Fruit fly (Drosophila melanogaster) whole organism, embryonic: ENCODE data around the gene CG18808.

Experiments used
- Taf1 ChIP-seq: fragments of 200-800 bp; sonication (Bioruptor generic); IDR thresholded peaks from 2 replicates; pipeline ENCODE4 v1.3.6; 2022; ENCODE audit warnings: missing biosample characterization, missing genetic modification characterization
- jumu ChIP-seq: fragments of 200-800 bp; sonication (Bioruptor generic); optimal IDR thresholded peaks from 3 replicates; lab custom pipeline; 2016; ENCODE audit warnings: missing biosample characterization, missing genetic modification characterization
- twi ChIP-seq: fragments of 200-800 bp; optimal IDR thresholded peaks from 2 replicates; lab custom pipeline; 2019; ENCODE audit warnings: missing biosample characterization, mild to moderate bottlenecking, missing genetic modification characterization, moderate library complexity

DNA sequence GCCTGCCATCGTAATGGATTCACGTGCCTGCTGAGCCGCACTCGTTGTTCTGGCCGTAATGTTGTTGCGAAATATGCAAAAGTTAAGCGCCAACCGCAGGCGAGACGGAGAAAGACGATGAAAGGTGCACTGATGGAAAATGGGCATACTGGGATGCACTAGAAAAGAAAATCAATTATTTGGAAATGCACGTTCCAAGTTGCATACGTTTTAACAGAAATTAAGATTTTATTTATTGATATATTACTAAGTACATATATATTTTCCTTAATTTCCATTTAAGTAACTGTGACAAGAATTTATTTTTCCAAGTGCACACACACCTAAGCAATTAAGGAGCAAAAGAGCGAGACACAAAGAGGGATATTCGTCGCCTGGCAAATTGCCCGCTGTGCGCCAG is 27.8 kb upstream of the CG18808 start:
- TF ChIP-seq twi (no peak), jumu (GFP tag; lab: Kevin White, UChicago) (no peak), Taf1 (GFP tag; lab: Robert Waterston, UW) (no peak)
